Worm (Caenorhabditis elegans): ENCODE data around the gene ZC196.8.

Gene ZC196.8

DNA sequence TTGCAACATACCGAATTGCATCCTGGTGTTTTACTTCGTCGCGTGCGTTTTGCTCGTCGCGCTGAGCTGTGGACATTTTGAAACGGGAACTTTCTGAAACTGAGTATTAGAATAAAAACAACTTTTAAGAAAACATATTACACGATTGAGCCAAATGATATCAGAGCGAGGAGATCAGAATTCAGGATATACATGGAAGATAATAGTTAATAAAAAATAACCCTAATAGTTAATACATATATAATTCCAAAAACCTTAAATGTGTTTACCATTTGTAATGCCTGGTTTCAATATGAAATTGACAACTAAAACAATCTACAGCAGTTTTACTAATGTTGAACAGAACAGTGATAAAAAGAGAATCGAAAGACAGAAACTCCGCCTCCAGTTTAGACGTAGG lies 40.8 kb upstream of the ZC196.8 start, which contains the start of gene B0507.8:
Gene B0507.8 (minus strand): TSS at position 101 of the 400 bp plus-strand sequence.
- no peak for TF ChIP-seq ceh-48 (tag; optimal IDR thresholded peaks at IDR 0.05)
- no peak for TF ChIP-seq unc-86 (tag; optimal IDR thresholded peaks at IDR 0.05)
- TF ChIP-seq ceh-45 (GFP tag; IDR thresholded peaks at IDR 0.05) = no peak
- TF ChIP-seq tbx-7 (tag; optimal IDR thresholded peaks at IDR 0.05) = no peak
- TF ChIP-seq ztf-16 (tag; optimal IDR thresholded peaks at IDR 0.05) = no peak
- no peak for TF ChIP-seq dmd-4 (tag; optimal IDR thresholded peaks at IDR 0.05; ENCODE audit: borderline replicate concordance)
- TF ChIP-seq hlh-6 (tag; optimal IDR thresholded peaks at IDR 0.05) = no peak
- no peak for TF ChIP-seq fax-1 (tag; optimal IDR thresholded peaks at IDR 0.05)
- no peak for TF ChIP-seq fkh-6 (tag; optimal IDR thresholded peaks at IDR 0.05)
- TF ChIP-seq ceh-34 (tag; optimal IDR thresholded peaks at IDR 0.05) = no peak

DNA sequence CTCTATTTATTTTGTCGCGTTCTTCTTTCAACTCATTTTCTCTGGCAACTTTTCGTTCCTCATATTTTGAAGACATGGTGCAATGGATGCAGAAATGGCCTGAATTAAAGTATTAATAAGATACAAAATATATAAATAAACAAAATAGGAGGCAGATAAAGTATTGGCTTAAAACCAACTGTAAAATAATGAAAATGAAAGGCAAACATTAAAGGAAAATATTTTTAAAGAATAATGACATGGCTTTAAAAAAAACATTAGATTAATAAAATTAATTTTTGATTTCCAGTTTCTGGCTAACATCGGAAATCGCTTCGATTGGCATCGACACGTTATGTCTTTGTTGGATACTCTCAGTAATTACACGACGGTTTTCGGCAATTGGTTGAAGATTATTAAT lies 38.4 kb upstream of the ZC196.8 start, which contains the start of gene ddn-1:
Gene ddn-1 (minus strand): TSS at position 101 of the 400 bp plus-strand sequence.
- no peak for TF ChIP-seq eyg-1 (tag; optimal IDR thresholded peaks at IDR 0.05)

DNA sequence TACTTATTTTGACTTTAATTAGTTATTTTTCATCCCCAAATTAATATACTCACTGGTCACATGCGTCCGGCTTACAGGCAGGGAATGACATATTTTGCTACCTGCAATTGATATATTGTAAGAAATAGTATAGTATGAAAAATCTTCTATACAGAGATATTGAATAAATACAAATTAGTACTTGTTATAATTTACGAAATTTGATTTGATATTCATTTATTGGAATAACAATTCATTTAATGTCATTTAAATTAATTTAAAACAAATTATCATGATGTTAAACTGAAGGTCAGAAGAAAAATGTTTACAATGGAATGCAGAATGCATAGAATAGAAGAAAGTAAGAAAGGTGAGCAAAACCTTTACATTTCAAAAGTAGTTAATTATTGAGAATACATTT lies 36.6 kb upstream of the ZC196.8 start, which contains the start of gene B0507.7:
Gene B0507.7 (minus strand): TSS at position 101 of the 400 bp plus-strand sequence.
- TF ChIP-seq lim-6 (tag; optimal IDR thresholded peaks at IDR 0.05) (no peak), dmd-4 (tag; optimal IDR thresholded peaks at IDR 0.05; ENCODE audit: borderline replicate concordance) (no peak), ets-4 (tag; optimal IDR thresholded peaks at IDR 0.05) (no peak), C38D4.7 (GFP tag; optimal IDR thresholded peaks at IDR 0.05) (no peak), hlh-30 (tag; optimal IDR thresholded peaks at IDR 0.05; ENCODE audit: insufficient read depth) (no peak), fax-1 (tag; optimal IDR thresholded peaks at IDR 0.05) (no peak), ceh-31 (tag; optimal IDR thresholded peaks at IDR 0.05) (no peak), dve-1 (tag; optimal IDR thresholded peaks at IDR 0.05) (no peak), ceh-30 (tag; optimal IDR thresholded peaks at IDR 0.05) (no peak), elt-2 (tag; optimal IDR thresholded peaks at IDR 0.05) (no peak), ceh-45 (GFP tag; IDR thresholded peaks at IDR 0.05) (no peak), eyg-1 (tag; optimal IDR thresholded peaks at IDR 0.05) (no peak), mec-3 (tag; optimal IDR thresholded peaks at IDR 0.05; ENCODE audit: borderline replicate concordance) (no peak), pqm-1 (tag; optimal IDR thresholded peaks at IDR 0.05) (no peak)

DNA sequence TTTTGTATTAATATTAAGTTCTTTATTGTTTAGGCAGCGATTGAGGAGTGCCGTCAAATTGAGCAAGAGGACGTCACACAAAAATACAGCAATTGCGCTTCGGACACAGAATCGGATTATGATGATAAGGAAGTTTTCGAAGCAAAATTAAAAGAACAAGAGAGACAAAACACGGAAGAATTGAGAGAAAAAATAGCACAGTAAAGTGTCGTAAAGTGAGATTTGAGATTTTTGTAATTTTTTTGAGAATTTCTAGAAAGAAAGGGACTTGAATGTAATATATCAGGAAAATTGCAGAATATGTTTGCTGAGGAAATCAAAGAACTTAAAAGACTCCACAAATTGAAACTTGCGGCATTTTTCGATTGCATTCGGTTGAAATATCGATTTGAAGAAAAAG lies 32.6 kb upstream of the ZC196.8 start, which contains the start of gene B0507.4:
Gene B0507.4 (plus strand): TSS at position 301 of the 400 bp plus-strand sequence.
- TF ChIP-seq unc-55 (GFP tag; optimal IDR thresholded peaks at IDR 0.05) = no peak
- TF ChIP-seq Y22D7AL.16 (tag; optimal IDR thresholded peaks at IDR 0.05) = no peak
- no peak for TF ChIP-seq ceh-6 (GFP tag; optimal IDR thresholded peaks at IDR 0.05)
- no peak for TF ChIP-seq hlh-6 (tag; optimal IDR thresholded peaks at IDR 0.05)
- TF ChIP-seq lim-6 (tag; optimal IDR thresholded peaks at IDR 0.05) = no peak
- TF ChIP-seq pax-1 (tag; optimal IDR thresholded peaks at IDR 0.05) = no peak
- no peak for TF ChIP-seq hlh-13 (GFP tag; optimal IDR thresholded peaks at IDR 0.05)
- no peak for TF ChIP-seq ceh-30 (tag; optimal IDR thresholded peaks at IDR 0.05)
- no peak for TF ChIP-seq ref-2 (tag; optimal IDR thresholded peaks at IDR 0.05)
- TF ChIP-seq ahr-1 (tag; optimal IDR thresholded peaks at IDR 0.05) = no peak
- TF ChIP-seq hlh-30 (tag; optimal IDR thresholded peaks at IDR 0.05; ENCODE audit: insufficient read depth) = no peak
- TF ChIP-seq sdc-2 (tag; optimal IDR thresholded peaks at IDR 0.05) = no peak
- no peak for TF ChIP-seq K02D7.2 (tag; optimal IDR thresholded peaks at IDR 0.05)
- no peak for TF ChIP-seq zip-5 (tag; optimal IDR thresholded peaks at IDR 0.05)

DNA sequence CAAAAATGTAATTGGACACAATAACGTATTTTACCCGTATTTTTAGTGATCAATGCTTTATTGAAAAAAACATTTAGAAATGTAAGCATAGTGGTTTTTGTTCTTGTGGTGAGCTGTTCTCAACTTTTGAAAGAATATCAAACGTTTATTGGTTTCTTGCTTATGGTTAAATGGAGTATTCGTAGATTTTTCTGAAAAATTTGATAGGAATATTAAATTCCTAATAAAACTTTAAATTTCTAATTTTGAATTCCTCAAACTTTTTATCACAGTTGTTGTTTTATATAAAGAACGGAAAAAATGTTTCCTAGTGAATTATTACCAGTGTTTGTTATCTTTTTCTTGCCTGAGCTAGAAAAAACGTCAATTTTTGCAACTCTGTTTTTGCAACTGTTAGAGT lies 31.3 kb upstream of the ZC196.8 start, which contains the start of gene B0507.5:
Gene B0507.5 (plus strand): TSS at position 301 of the 400 bp plus-strand sequence.
- TF ChIP-seq pag-3 (tag; optimal IDR thresholded peaks at IDR 0.05; ENCODE audit: borderline replicate concordance) (no peak), pqm-1 (tag; optimal IDR thresholded peaks at IDR 0.05) (no peak)

DNA sequence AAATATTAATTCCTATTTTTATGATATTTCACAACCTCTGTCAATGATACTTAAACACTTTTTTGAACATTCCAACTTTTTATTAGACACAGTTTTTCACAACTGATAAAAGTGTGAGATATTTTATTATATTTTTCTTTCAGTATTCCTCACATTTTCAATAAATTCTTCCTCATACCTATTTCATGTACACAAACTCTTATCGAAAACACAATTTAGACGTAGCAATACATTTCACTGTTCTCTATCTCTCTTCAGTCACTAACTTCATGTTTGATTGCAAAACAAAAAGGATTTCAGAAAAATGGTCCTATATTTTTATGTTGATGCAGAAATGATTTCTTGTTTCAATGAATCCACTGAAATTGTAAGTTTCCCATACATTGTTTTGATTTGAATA lies 23.8 kb upstream of the ZC196.8 start, which contains the start of gene B0507.6:
Gene B0507.6 (plus strand): TSS at position 301 of the 400 bp plus-strand sequence.
- no peak for TF ChIP-seq npax-4 (tag; optimal IDR thresholded peaks at IDR 0.05)
- TF ChIP-seq ttx-3 (tag; optimal IDR thresholded peaks at IDR 0.05) = no peak
- TF ChIP-seq Y22D7AL.16 (tag; optimal IDR thresholded peaks at IDR 0.05) = no peak
- no peak for TF ChIP-seq ceh-9 (tag; optimal IDR thresholded peaks at IDR 0.05)
- TF ChIP-seq dve-1 (tag; optimal IDR thresholded peaks at IDR 0.05) = no peak
- TF ChIP-seq sdc-2 (tag; optimal IDR thresholded peaks at IDR 0.05) = no peak
- TF ChIP-seq ceh-2 (tag; optimal IDR thresholded peaks at IDR 0.05) = no peak
- TF ChIP-seq fkh-10 (GFP tag; optimal IDR thresholded peaks at IDR 0.05) = no peak
- TF ChIP-seq ceh-48 (tag; optimal IDR thresholded peaks at IDR 0.05) = no peak
- TF ChIP-seq pros-1 (tag; optimal IDR thresholded peaks at IDR 0.05) = no peak
- no peak for TF ChIP-seq syd-9 (tag; optimal IDR thresholded peaks at IDR 0.05)
- TF ChIP-seq sox-2 (GFP tag; IDR thresholded peaks at IDR 0.05) = no peak

Measured in whole organism, late embryonic.